Worm (Caenorhabditis elegans) whole organism, L3 larva: Measurements from ENCODE around the gene T24C4.5.

Experiments
- R02D3.7 ChIP-seq: fragments of 150-350 bp; optimal IDR thresholded peaks from 2 replicates; lab custom pipeline; 2014; ENCODE audit warnings: missing biosample characterization, missing genetic modification characterization
- ZK546.5 ChIP-seq: sonication (generic microtip); optimal IDR thresholded peaks from 2 replicates; lab custom pipeline; 2017; ENCODE audit warnings: missing biosample characterization, missing genetic modification characterization
- aly-2 ChIP-seq: fragments of 150-350 bp; optimal IDR thresholded peaks from 2 replicates; lab custom pipeline; 2014; ENCODE audit warnings: missing biosample characterization, missing genetic modification characterization
- ama-1 ChIP-seq: fragments of 150-350 bp; optimal IDR thresholded peaks from 2 replicates; lab custom pipeline; 2018
- ceh-16 ChIP-seq: sonication (generic microtip); optimal IDR thresholded peaks from 2 replicates; lab custom pipeline; 2017; ENCODE audit warnings: missing biosample characterization, missing genetic modification characterization
- ceh-28 ChIP-seq: fragments of 150-350 bp; optimal IDR thresholded peaks from 2 replicates; lab custom pipeline; 2014; ENCODE audit warnings: missing biosample characterization, missing genetic modification reagents, missing genetic modification characterization
- ceh-82 ChIP-seq: fragments of 150-350 bp; optimal IDR thresholded peaks from 2 replicates; lab custom pipeline; 2014; ENCODE audit warnings: missing biosample characterization, missing genetic modification characterization
- ceh-9 ChIP-seq: sonication (generic microtip); optimal IDR thresholded peaks from 2 replicates; lab custom pipeline; 2018; ENCODE audit warnings: missing biosample characterization, missing genetic modification characterization
- daf-12 ChIP-seq: fragments of 150-350 bp; optimal IDR thresholded peaks from 2 replicates; lab custom pipeline; 2014; ENCODE audit warnings: missing biosample characterization, missing genetic modification reagents, missing genetic modification characterization
- egl-27 ChIP-seq: sonication (generic microtip); optimal IDR thresholded peaks from 4 replicates; lab custom pipeline; 2017; ENCODE audit warnings: missing biosample characterization, missing genetic modification reagents, missing genetic modification characterization
- egl-5 ChIP-seq: fragments of 150-350 bp; optimal IDR thresholded peaks from 2 replicates; lab custom pipeline; 2017; ENCODE audit warnings: missing biosample characterization, missing genetic modification reagents, missing genetic modification characterization, inconsistent platforms
- elt-1 ChIP-seq: fragments of 150-350 bp; optimal IDR thresholded peaks from 2 replicates; lab custom pipeline; 2014; ENCODE audit warnings: missing biosample characterization, missing genetic modification characterization
- elt-2 ChIP-seq: sonication (generic microtip); optimal IDR thresholded peaks from 2 replicates; lab custom pipeline; 2016; ENCODE audit warnings: missing genetic modification reagents, mild to moderate bottlenecking, missing genetic modification characterization, missing compliant biosample characterization
- elt-3 ChIP-seq, 3 experiments: fragments of 150-350 bp in 1 of 3; sonication (generic microtip) in 2 of 3; optimal IDR thresholded peaks; 2 replicates in 2 of 3; 4 replicates in 1 of 3; lab custom pipeline; 2014 to 2017; ENCODE audit warnings: missing biosample characterization in 3 of 3, missing genetic modification characterization in 3 of 3
- eor-1 ChIP-seq, 2 experiments: fragments of 150-350 bp; optimal IDR thresholded peaks; 2 replicates each; lab custom pipeline; 2014 to 2018; ENCODE audit warnings: missing biosample characterization in 2 of 2, missing genetic modification characterization in 2 of 2
- fkh-10 ChIP-seq: sonication (generic microtip); optimal IDR thresholded peaks from 2 replicates; lab custom pipeline; 2017; ENCODE audit warnings: missing biosample characterization, missing genetic modification reagents, missing genetic modification characterization
- fkh-2 ChIP-seq: fragments of 150-350 bp; optimal IDR thresholded peaks from 2 replicates; lab custom pipeline; 2014; ENCODE audit warnings: missing biosample characterization, missing genetic modification reagents, missing genetic modification characterization
- fos-1 ChIP-seq: fragments of 150-350 bp; optimal IDR thresholded peaks from 2 replicates; lab custom pipeline; 2014; ENCODE audit warnings: missing biosample characterization, missing genetic modification characterization
- hmg-11 ChIP-seq: sonication (generic microtip); optimal IDR thresholded peaks from 2 replicates; lab custom pipeline; 2016; ENCODE audit warnings: missing genetic modification characterization, missing compliant biosample characterization
- jun-1 ChIP-seq: fragments of 150-350 bp; optimal IDR thresholded peaks from 2 replicates; lab custom pipeline; 2014; ENCODE audit warnings: missing biosample characterization, missing genetic modification reagents, missing genetic modification characterization
- lin-15B ChIP-seq: fragments of 150-350 bp; optimal IDR thresholded peaks from 2 replicates; lab custom pipeline; 2014; ENCODE audit warnings: missing biosample characterization, missing genetic modification characterization
- lin-39 ChIP-seq: fragments of 150-350 bp; optimal IDR thresholded peaks from 2 replicates; lab custom pipeline; 2018; ENCODE audit warnings: missing biosample characterization, missing genetic modification reagents, missing genetic modification characterization
- lsy-12 ChIP-seq: sonication (generic microtip); optimal IDR thresholded peaks from 2 replicates; lab custom pipeline; 2016; ENCODE audit warnings: mild to moderate bottlenecking, missing genetic modification characterization, missing compliant biosample characterization
- mdl-1 ChIP-seq: fragments of 150-350 bp; optimal IDR thresholded peaks from 2 replicates; lab custom pipeline; 2014; ENCODE audit warnings: missing biosample characterization, missing genetic modification characterization
- mml-1 ChIP-seq: fragments of 150-350 bp; sonication (generic microtip); optimal IDR thresholded peaks from 3 replicates; lab custom pipeline; 2014; ENCODE audit warnings: missing biosample characterization, missing genetic modification characterization
- nfya-1 ChIP-seq: sonication (generic microtip); optimal IDR thresholded peaks from 2 replicates; lab custom pipeline; 2017; ENCODE audit warnings: missing genetic modification characterization, mild to moderate bottlenecking, missing compliant biosample characterization, antibody characterized with exemption, moderate library complexity; ENCODE audit not compliant: insufficient read depth
- nhr-11 ChIP-seq: fragments of 150-350 bp; optimal IDR thresholded peaks from 2 replicates; lab custom pipeline; 2014; ENCODE audit warnings: missing biosample characterization, missing genetic modification characterization
- nhr-12 ChIP-seq: fragments of 150-350 bp; optimal IDR thresholded peaks from 2 replicates; lab custom pipeline; 2014; ENCODE audit warnings: missing biosample characterization, missing genetic modification characterization
- nhr-23 ChIP-seq: fragments of 150-350 bp; optimal IDR thresholded peaks from 2 replicates; lab custom pipeline; 2014; ENCODE audit warnings: missing biosample characterization, missing genetic modification reagents, missing genetic modification characterization
- nhr-237 ChIP-seq: fragments of 150-350 bp; optimal IDR thresholded peaks from 2 replicates; lab custom pipeline; 2014; ENCODE audit warnings: missing biosample characterization, missing genetic modification characterization
- nhr-25 ChIP-seq: sonication (generic microtip); optimal IDR thresholded peaks from 2 replicates; lab custom pipeline; 2017; ENCODE audit warnings: missing biosample characterization, missing genetic modification characterization
- nhr-28 ChIP-seq: fragments of 150-350 bp; optimal IDR thresholded peaks from 2 replicates; lab custom pipeline; 2014; ENCODE audit warnings: missing biosample characterization, missing genetic modification characterization
- nhr-43 ChIP-seq: sonication (generic microtip); optimal IDR thresholded peaks from 2 replicates; lab custom pipeline; 2016; ENCODE audit warnings: mild to moderate bottlenecking, missing genetic modification characterization, missing compliant biosample characterization; ENCODE audit not compliant: poor library complexity, severe bottlenecking
- nhr-67 ChIP-seq: fragments of 150-350 bp; optimal IDR thresholded peaks from 2 replicates; lab custom pipeline; 2014; ENCODE audit warnings: missing biosample characterization, missing genetic modification characterization
- nhr-76 ChIP-seq: fragments of 150-350 bp; sonication (generic microtip); optimal IDR thresholded peaks from 5 replicates; lab custom pipeline; 2014; ENCODE audit warnings: missing biosample characterization, missing genetic modification characterization
- nhr-77 ChIP-seq: fragments of 150-350 bp; optimal IDR thresholded peaks from 2 replicates; lab custom pipeline; 2014; ENCODE audit warnings: missing biosample characterization, missing genetic modification characterization
- pha-4 ChIP-seq: fragments of 150-350 bp; optimal IDR thresholded peaks from 2 replicates; lab custom pipeline; 2014; ENCODE audit warnings: missing biosample characterization, missing genetic modification reagents, missing genetic modification characterization
- pqm-1 ChIP-seq: fragments of 150-350 bp; optimal IDR thresholded peaks from 2 replicates; lab custom pipeline; 2017; ENCODE audit warnings: missing biosample characterization, missing genetic modification characterization, inconsistent platforms
- sea-2 ChIP-seq: fragments of 150-350 bp; sonication (generic microtip); optimal IDR thresholded peaks from 4 replicates; lab custom pipeline; 2014; ENCODE audit warnings: missing biosample characterization, missing genetic modification reagents, missing genetic modification characterization
- skn-1 ChIP-seq: fragments of 150-350 bp; optimal IDR thresholded peaks from 2 replicates; lab custom pipeline; 2014; ENCODE audit warnings: missing biosample characterization, missing genetic modification characterization
- snpc-4 ChIP-seq: fragments of 150-350 bp; optimal IDR thresholded peaks from 2 replicates; lab custom pipeline; 2014; ENCODE audit warnings: missing biosample characterization, missing genetic modification characterization
- tbx-2 ChIP-seq: sonication (generic microtip); optimal IDR thresholded peaks from 2 replicates; lab custom pipeline; 2016; ENCODE audit warnings: mild to moderate bottlenecking, missing genetic modification characterization, missing compliant biosample characterization
- unc-39 ChIP-seq: sonication (generic microtip); optimal IDR thresholded peaks from 4 replicates; lab custom pipeline; 2017; ENCODE audit warnings: missing biosample characterization, missing genetic modification characterization
- unc-62 ChIP-seq: fragments of 150-350 bp; sonication (generic microtip); optimal IDR thresholded peaks from 4 replicates; lab custom pipeline; 2014; ENCODE audit warnings: missing biosample characterization, missing genetic modification reagents, missing genetic modification characterization
- zag-1 ChIP-seq: fragments of 150-350 bp; optimal IDR thresholded peaks from 2 replicates; lab custom pipeline; 2014; ENCODE audit warnings: missing biosample characterization, missing genetic modification characterization
- ztf-11 ChIP-seq: fragments of 150-350 bp; optimal IDR thresholded peaks from 2 replicates; lab custom pipeline; 2014; ENCODE audit warnings: missing biosample characterization, missing genetic modification characterization
- ztf-4 ChIP-seq: fragments of 150-350 bp; optimal IDR thresholded peaks from 2 replicates; lab custom pipeline; 2014; ENCODE audit warnings: missing biosample characterization, missing genetic modification characterization

Gene T24C4.5

DNA sequence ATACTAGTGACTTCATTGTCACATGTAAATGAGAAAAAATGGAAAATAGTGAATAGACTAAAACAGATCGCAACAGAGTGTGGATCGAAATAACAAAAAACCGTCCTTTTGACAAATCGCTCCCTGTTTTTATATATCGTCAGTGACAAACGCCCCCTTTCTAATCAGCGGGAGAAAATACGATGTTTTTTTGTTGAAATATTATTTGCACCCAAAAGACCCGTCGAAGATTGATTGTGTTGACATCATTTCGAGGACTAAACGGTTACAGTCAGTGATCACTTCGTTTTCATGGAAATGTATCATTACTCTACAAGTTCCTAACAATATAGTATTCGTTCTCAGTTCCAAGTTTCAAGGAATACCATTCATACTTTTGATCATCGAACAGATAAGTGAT is 40.0 kb downstream of the T24C4.5 start, which contains the start of gene dos-3:
dos-3 (minus strand) TSS at position 101 of the 400 bp plus-strand sequence.
- TF ChIP-seq fos-1 (tag; lab: Kevin White, UChicago) (no peak), lin-39 (no peak), ceh-16 (tag; lab: Kevin White, UChicago) (no peak), lin-15B (tag; lab: Kevin White, UChicago) (no peak), unc-39 (tag; lab: Kevin White, UChicago) (no peak), nhr-28 (tag; lab: Kevin White, UChicago) (no peak), nhr-12 (tag; lab: Kevin White, UChicago) (no peak), R02D3.7 (tag; lab: Kevin White, UChicago) (no peak), pqm-1 (tag; lab: Kevin White, UChicago) (no peak), ztf-11 (tag; lab: Kevin White, UChicago) (no peak), egl-27 (tag; lab: Kevin White, UChicago) (no peak), nhr-237 (tag; lab: Kevin White, UChicago) (no peak), elt-2 (tag; lab: Kevin White, UChicago) (no peak)

ce11 chrIII:835713-836278 is 43.7 kb downstream of the T24C4.5 start:
- peak; percentile 61 for TF ChIP-seq elt-1
- TF ChIP-seq pqm-1 (tag; lab: Kevin White, UChicago): no peak
- TF ChIP-seq mdl-1: peak; percentile 7
- TF ChIP-seq fkh-2 (tag; lab: Kevin White, UChicago): no peak
- TF ChIP-seq nfya-1 (tag; lab: Kevin White, UChicago): peak; percentile 38
- no peak for TF ChIP-seq nhr-67 (tag; lab: Kevin White, UChicago)
- TF ChIP-seq skn-1 (tag; lab: Kevin White, UChicago): peak; percentile 47
- peak; percentile 92 for TF ChIP-seq nhr-43 (tag; lab: Kevin White, UChicago)
- TF ChIP-seq nhr-76 (tag; lab: Kevin White, UChicago): peak; percentile 47
- peak; percentile 43 for TF ChIP-seq unc-39 (tag; lab: Kevin White, UChicago)
- peak; percentile 45 for TF ChIP-seq ZK546.5
- TF ChIP-seq ztf-11 (tag; lab: Kevin White, UChicago): no peak
- no peak for TF ChIP-seq daf-12 (tag; lab: Kevin White, UChicago)
- TF ChIP-seq ceh-9 (tag; lab: Kevin White, UChicago): no peak
- TF ChIP-seq lin-39: peak; percentile 20
- peak; percentile 62 for TF ChIP-seq nhr-25 (tag; lab: Kevin White, UChicago)
- peak; percentile 42 for TF ChIP-seq hmg-11
- no peak for TF ChIP-seq fkh-10
- TF ChIP-seq aly-2 (tag; lab: Kevin White, UChicago): peak; percentile 85
- peak; percentile 84 for TF ChIP-seq ztf-4 (tag; lab: Kevin White, UChicago)
- TF ChIP-seq ama-1: peak; percentile 98
- TF ChIP-seq nhr-11 (tag; lab: Kevin White, UChicago): no peak
- no peak for TF ChIP-seq lin-15B (tag; lab: Kevin White, UChicago)
- TF ChIP-seq nhr-12 (tag; lab: Kevin White, UChicago): no peak
- no peak for TF ChIP-seq nhr-237 (tag; lab: Kevin White, UChicago)
- peak; percentile 42 for TF ChIP-seq zag-1 (tag; lab: Kevin White, UChicago)
- no peak for TF ChIP-seq ceh-16 (tag; lab: Kevin White, UChicago)
- peak; percentile 97 for TF ChIP-seq lsy-12 (tag; lab: Kevin White, UChicago)
- TF ChIP-seq R02D3.7 (tag; lab: Kevin White, UChicago): peak; percentile 26
- no peak for TF ChIP-seq nhr-28 (tag; lab: Kevin White, UChicago)
- TF ChIP-seq mml-1 (tag; lab: Kevin White, UChicago): no peak
- peak; percentile 31 for TF ChIP-seq unc-62 (GFP tag; lab: Kevin White, UChicago)
- no peak for TF ChIP-seq egl-5 (tag; lab: Kevin White, UChicago)
- peak; percentile 64 for TF ChIP-seq nhr-77 (tag; lab: Kevin White, UChicago)
- peak; percentile 61 for TF ChIP-seq elt-2 (tag; lab: Kevin White, UChicago)
- TF ChIP-seq tbx-2 (tag; lab: Kevin White, UChicago): peak; percentile 70
- peak; percentile 61 for TF ChIP-seq jun-1
- no peak for TF ChIP-seq eor-1 (tag; optimal IDR thresholded peaks at IDR 0.05; lab: Kevin White, UChicago)
- no peak for TF ChIP-seq sea-2 (GFP tag; lab: Kevin White, UChicago)
- peak; percentile 47 for TF ChIP-seq pha-4 (tag; lab: Kevin White, UChicago)
- TF ChIP-seq fos-1 (tag; lab: Kevin White, UChicago): peak; percentile 84
- TF ChIP-seq egl-27 (tag; lab: Kevin White, UChicago): no peak
- TF ChIP-seq nhr-23 (tag; lab: Kevin White, UChicago): no peak
- peak in 2 of 3 experiments; percentile 32 to 38 for TF ChIP-seq elt-3 (tag; optimal IDR thresholded peaks at IDR 0.05; lab: Kevin White, UChicago)
- peak; percentile 71 for TF ChIP-seq ceh-28
- TF ChIP-seq snpc-4 (tag; lab: Kevin White, UChicago): no peak
- TF ChIP-seq ceh-82 (tag; lab: Kevin White, UChicago): peak; percentile 7
- TF ChIP-seq, all 47 proteins: peak for 27
